Worm (Caenorhabditis elegans): ENCODE measurements around the gene aat-8.

DNA sequence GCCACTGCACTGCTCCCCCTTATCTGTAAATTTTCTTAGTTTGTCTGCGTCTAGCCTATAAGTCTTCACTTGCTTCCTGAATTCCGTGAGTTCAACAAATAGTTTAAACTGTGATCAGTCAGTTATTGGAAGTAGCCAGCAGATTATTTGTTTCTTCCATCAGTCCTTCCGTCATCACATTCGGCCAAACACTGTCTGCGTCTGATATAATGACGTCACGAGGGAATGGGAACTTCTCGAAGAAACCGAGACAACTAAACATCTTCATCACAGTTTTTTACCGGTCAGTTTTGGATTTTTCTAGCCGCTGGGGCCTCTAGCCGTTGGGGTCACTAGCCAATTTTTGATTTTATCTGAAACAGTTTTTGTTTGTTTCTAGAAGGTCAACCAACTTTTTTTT lies 1.2 kb upstream of the aat-8 start:
- TF ChIP-seq elt-2 (tag; optimal IDR thresholded peaks at IDR 0.05) (no peak), sdc-2 (tag; optimal IDR thresholded peaks at IDR 0.05) (no peak), nfya-1 (tag; optimal IDR thresholded peaks at IDR 0.05) (no peak), pqm-1 (tag; optimal IDR thresholded peaks at IDR 0.05) (no peak), hlh-13 (GFP tag; optimal IDR thresholded peaks at IDR 0.05) (no peak), mec-3 (tag; optimal IDR thresholded peaks at IDR 0.05; ENCODE audit: borderline replicate concordance) (no peak), fax-1 (tag; optimal IDR thresholded peaks at IDR 0.05) (no peak), ceh-6 (GFP tag; optimal IDR thresholded peaks at IDR 0.05) (no peak), dve-1 (tag; optimal IDR thresholded peaks at IDR 0.05) (no peak), ttx-3 (tag; optimal IDR thresholded peaks at IDR 0.05) (no peak), hlh-6 (tag; optimal IDR thresholded peaks at IDR 0.05) (no peak), ama-1 (optimal IDR thresholded peaks at IDR 0.05) (no peak)

Data from whole organism, late embryonic.